Fruit fly (Drosophila melanogaster) whole organism, wandering third instar larva: ENCODE measurements around the gene mge.

Experiments
- HLH106 ChIP-seq: fragments of 200-800 bp; optimal IDR thresholded peaks from 3 replicates; lab custom pipeline; 2019; ENCODE audit warnings: missing biosample characterization, mild to moderate bottlenecking, missing genetic modification characterization, moderate library complexity
- Jra ChIP-seq: sonication (Bioruptor generic); optimal IDR thresholded peaks from 2 replicates; lab custom pipeline; 2016; ENCODE audit warnings: missing biosample characterization, missing genetic modification characterization
- fru ChIP-seq: fragments of 200-800 bp; sonication (Bioruptor generic); optimal IDR thresholded peaks from 3 replicates; lab custom pipeline; 2016; ENCODE audit warnings: missing biosample characterization, mild to moderate bottlenecking, missing genetic modification characterization
- lola ChIP-seq: fragments of >200 bp; optimal IDR thresholded peaks from 2 replicates; lab custom pipeline; 2017; ENCODE audit warnings: missing biosample characterization, missing genetic modification characterization
- psq ChIP-seq: fragments of 200-800 bp; sonication (Bioruptor generic); optimal IDR thresholded peaks from 3 replicates; lab custom pipeline; 2017; ENCODE audit warnings: missing biosample characterization, mild to moderate bottlenecking, missing genetic modification characterization, moderate library complexity
- rgr ChIP-seq: fragments of 200-800 bp; sonication (Bioruptor generic); optimal IDR thresholded peaks from 3 replicates; lab custom pipeline; 2016; ENCODE audit warnings: missing biosample characterization, mild to moderate bottlenecking, missing genetic modification characterization

- TF ChIP-seq fru (GFP tag; lab: Kevin White, UChicago) (no peak), rgr (GFP tag; lab: Kevin White, UChicago) (no peak), HLH106 (tag; lab: Kevin White, UChicago) (no peak), Jra (GFP tag; lab: Kevin White, UChicago) (no peak), psq (GFP tag; lab: Kevin White, UChicago) (no peak), lola (GFP tag; lab: Kevin White, UChicago) (no peak)
Observed at dm6 chr3L:3887392-3887791, 22.3 kb downstream of the mge start.
